Worm (Caenorhabditis elegans) whole organism, L2 larva: Measurements from ENCODE around the gene W03B1.5.

Experiments used
- ama-1 ChIP-seq: fragments of 150-350 bp; optimal IDR thresholded peaks from 2 replicates; lab custom pipeline; 2018; ENCODE audit warnings: inconsistent platforms
- zag-1 ChIP-seq: fragments of 150-350 bp; optimal IDR thresholded peaks from 2 replicates; lab custom pipeline; 2014; ENCODE audit warnings: missing biosample characterization, missing genetic modification characterization

DNA sequence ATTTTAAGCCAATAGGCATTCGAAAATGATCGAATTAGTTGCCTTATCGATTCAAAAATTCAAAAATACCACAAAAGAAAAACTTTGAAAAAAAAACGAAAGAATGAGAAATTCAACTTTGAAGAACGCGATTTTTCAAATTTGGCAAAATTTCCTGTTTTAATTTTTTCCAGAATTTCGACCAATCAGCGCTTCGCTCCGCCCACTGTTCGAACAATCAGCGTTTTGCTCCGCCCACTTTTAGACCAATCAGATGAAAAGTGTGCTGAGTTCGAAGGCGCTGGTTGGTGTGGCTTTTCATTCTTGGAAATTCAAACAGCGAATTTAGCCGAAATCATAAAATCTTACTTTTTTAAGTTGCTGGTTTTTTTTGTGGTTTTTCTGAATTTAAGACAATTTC, 49.3 kb downstream of the W03B1.5 start:
- TF ChIP-seq zag-1 (tag; lab: Kevin White, UChicago) (no peak), ama-1 (lab: Kevin White, UChicago) (no peak)
